Fruit fly (Drosophila melanogaster) whole organism, embryonic: Measurements from ENCODE around the gene CG4301.

ENCODE experiments used
- Abd-B ChIP-seq: fragments of 200-800 bp; sonication (Bioruptor generic); optimal IDR thresholded peaks from 2 replicates; lab custom pipeline; 2018; ENCODE audit warnings: missing biosample characterization, mild to moderate bottlenecking, missing genetic modification characterization, moderate library complexity
- BtbVII ChIP-seq: fragments of 200-800 bp; sonication (Bioruptor generic); optimal IDR thresholded peaks from 3 replicates; lab custom pipeline; 2017; ENCODE audit warnings: missing biosample characterization, mild to moderate bottlenecking, missing genetic modification characterization
- CG1024 ChIP-seq: fragments of 200-800 bp; sonication (Bioruptor generic); IDR thresholded peaks from 2 replicates; pipeline ENCODE4 v1.3.6; 2022; ENCODE audit warnings: missing biosample characterization, missing genetic modification characterization
- CG10431 ChIP-seq: fragments of 200-800 bp; sonication (Bioruptor generic); optimal IDR thresholded peaks from 3 replicates; lab custom pipeline; 2018; ENCODE audit warnings: missing biosample characterization, mild to moderate bottlenecking, missing genetic modification characterization
- CG11398 ChIP-seq: fragments of 200-800 bp; sonication (Bioruptor generic); optimal IDR thresholded peaks from 2 replicates; lab custom pipeline; 2016; ENCODE audit warnings: missing biosample characterization, missing genetic modification characterization
- CG12219 ChIP-seq: fragments of 200-800 bp; sonication (Bioruptor generic); optimal IDR thresholded peaks from 3 replicates; lab custom pipeline; 2018; ENCODE audit warnings: missing biosample characterization, mild to moderate bottlenecking, missing genetic modification characterization
- CG12299 ChIP-seq: fragments of 200-800 bp; sonication (Bioruptor generic); optimal IDR thresholded peaks from 2 replicates; lab custom pipeline; 2018; ENCODE audit warnings: missing biosample characterization, mild to moderate bottlenecking, missing genetic modification characterization
- CG13775 ChIP-seq: fragments of 200-800 bp; sonication (Bioruptor generic); optimal IDR thresholded peaks from 3 replicates; lab custom pipeline; 2017; ENCODE audit warnings: missing biosample characterization, mild to moderate bottlenecking, missing genetic modification characterization
- CG14860 ChIP-seq: fragments of 200-800 bp; sonication (Bioruptor generic); IDR thresholded peaks from 3 replicates; pipeline ENCODE4 v1.3.6; 2022; ENCODE audit warnings: missing biosample characterization, missing genetic modification characterization; ENCODE audit not compliant: partially characterized antibody
- CG17385 ChIP-seq: fragments of 200-800 bp; sonication (Bioruptor generic); optimal IDR thresholded peaks from 3 replicates; lab custom pipeline; 2018; ENCODE audit warnings: missing biosample characterization, mild to moderate bottlenecking, missing genetic modification characterization
- CG18262 ChIP-seq: fragments of 200-800 bp; optimal IDR thresholded peaks from 3 replicates; lab custom pipeline; 2019; ENCODE audit warnings: missing biosample characterization, mild to moderate bottlenecking, missing genetic modification characterization, moderate library complexity
- CG31388 ChIP-seq: fragments of 200-800 bp; sonication (Bioruptor generic); optimal IDR thresholded peaks from 2 replicates; lab custom pipeline; 2016; ENCODE audit warnings: missing biosample characterization, missing genetic modification characterization
- CG33557 ChIP-seq: fragments of 200-800 bp; sonication (Bioruptor generic); optimal IDR thresholded peaks from 2 replicates; lab custom pipeline; 2019; ENCODE audit warnings: missing biosample characterization, mild to moderate bottlenecking, missing genetic modification characterization, moderate library complexity
- CG4617 ChIP-seq: fragments of 200-800 bp; sonication (Bioruptor generic); optimal IDR thresholded peaks from 3 replicates; lab custom pipeline; 2016; ENCODE audit warnings: missing biosample characterization, missing genetic modification characterization, borderline replicate concordance
- CG6254 ChIP-seq: fragments of 200-800 bp; sonication (Bioruptor generic); optimal IDR thresholded peaks from 3 replicates; lab custom pipeline; 2017; ENCODE audit warnings: mild to moderate bottlenecking, missing biosample characterization, missing genetic modification reagents, missing genetic modification characterization
- CG8290 ChIP-seq, 3 experiments: fragments of 200-800 bp; sonication (Bioruptor generic); optimal IDR thresholded peaks; 2 replicates each; lab custom pipeline; 2016 to 2019; ENCODE audit warnings: missing biosample characterization in 3 of 3, missing genetic modification characterization in 3 of 3, mild to moderate bottlenecking in 2 of 3, moderate library complexity in 1 of 3
- CG9215 ChIP-seq: fragments of 200-800 bp; sonication (Bioruptor generic); IDR thresholded peaks from 2 replicates; pipeline ENCODE4 v1.3.6; 2022; ENCODE audit warnings: missing biosample characterization, missing genetic modification characterization
- CTCF ChIP-seq: fragments of 200-800 bp; sonication (Bioruptor generic); optimal IDR thresholded peaks from 2 replicates; lab custom pipeline; 2017; ENCODE audit warnings: missing biosample characterization, mild to moderate bottlenecking, missing genetic modification characterization, moderate library complexity
- CkIIα-i1 ChIP-seq: fragments of 200-800 bp; sonication (Bioruptor generic); IDR thresholded peaks from 2 replicates; pipeline ENCODE4 v1.3.6; 2022; ENCODE audit warnings: missing biosample characterization, missing genetic modification characterization
- Deaf1 ChIP-seq: fragments of 200-800 bp; optimal IDR thresholded peaks from 3 replicates; lab custom pipeline; 2019; ENCODE audit warnings: missing biosample characterization, mild to moderate bottlenecking, missing genetic modification characterization, moderate library complexity
- Dfd ChIP-seq, 2 experiments: fragments of >200 bp; optimal IDR thresholded peaks; 2 replicates each; lab custom pipeline; 2017; ENCODE audit warnings: missing biosample characterization in 2 of 2, missing genetic modification characterization in 2 of 2
- E2f2 ChIP-seq: fragments of 200-800 bp; sonication (Bioruptor generic); IDR thresholded peaks from 2 replicates; pipeline ENCODE4 v1.3.6; 2022; ENCODE audit warnings: missing biosample characterization, missing genetic modification characterization
- H2.0 ChIP-seq: fragments of 200-800 bp; sonication (Bioruptor generic); IDR thresholded peaks from 2 replicates; pipeline ENCODE4 v1.3.6; 2022; ENCODE audit warnings: missing biosample characterization, missing genetic modification characterization
- HHEX ChIP-seq: fragments of 200-800 bp; sonication (Bioruptor generic); optimal IDR thresholded peaks from 3 replicates; lab custom pipeline; 2017; ENCODE audit warnings: missing biosample characterization, mild to moderate bottlenecking, missing genetic modification characterization, missing genetic modification reagents
- HLH4C ChIP-seq: fragments of 200-800 bp; sonication (Bioruptor generic); IDR thresholded peaks from 3 replicates; pipeline ENCODE4 v1.3.6; 2022; ENCODE audit warnings: missing biosample characterization, missing genetic modification characterization; ENCODE audit not compliant: partially characterized antibody
- Hmr ChIP-seq: fragments of 200-800 bp; sonication (Bioruptor generic); optimal IDR thresholded peaks from 3 replicates; lab custom pipeline; 2017; ENCODE audit warnings: mild to moderate bottlenecking, missing biosample characterization, missing genetic modification reagents, missing genetic modification characterization
- Sox102F ChIP-seq: fragments of 200-800 bp; sonication (Bioruptor generic); optimal IDR thresholded peaks from 2 replicates; lab custom pipeline; 2018; ENCODE audit warnings: missing biosample characterization, mild to moderate bottlenecking, missing genetic modification characterization, moderate library complexity
- Sry-β ChIP-seq: fragments of 200-800 bp; sonication (Bioruptor generic); optimal IDR thresholded peaks from 2 replicates; lab custom pipeline; 2018; ENCODE audit warnings: missing biosample characterization, mild to moderate bottlenecking, missing genetic modification characterization, moderate library complexity
- Stat92E ChIP-seq, 3 experiments: fragments of >200 bp in 2 of 3; fragments of 200-800 bp in 1 of 3; sonication (Bioruptor generic) in 1 of 3; optimal IDR thresholded peaks; 2 replicates each; lab custom pipeline; 2017 to 2019; ENCODE audit warnings: missing biosample characterization in 3 of 3, missing genetic modification characterization in 3 of 3, mild to moderate bottlenecking in 1 of 3, moderate library complexity in 1 of 3
- Tbp ChIP-seq: fragments of >200 bp; optimal IDR thresholded peaks from 2 replicates; lab custom pipeline; 2018; ENCODE audit warnings: missing biosample characterization, missing genetic modification characterization
- amos ChIP-seq: fragments of 200-800 bp; sonication (Bioruptor generic); IDR thresholded peaks from 2 replicates; pipeline ENCODE4 v1.3.6; 2022; ENCODE audit warnings: missing biosample characterization, missing genetic modification characterization; ENCODE audit not compliant: partially characterized antibody
- bbx ChIP-seq: fragments of 200-800 bp; sonication (Bioruptor generic); IDR thresholded peaks from 2 replicates; pipeline ENCODE4 v1.3.6; 2022; ENCODE audit warnings: missing biosample characterization, missing genetic modification characterization; ENCODE audit not compliant: partially characterized antibody
- bsh ChIP-seq, 2 experiments: fragments of 200-800 bp; sonication (Bioruptor generic); optimal IDR thresholded peaks; 2 replicates each; lab custom pipeline; 2017 to 2018; ENCODE audit warnings: mild to moderate bottlenecking in 2 of 2, missing biosample characterization in 2 of 2, missing genetic modification characterization in 2 of 2, moderate library complexity in 1 of 2
- caup ChIP-seq: fragments of 200-800 bp; sonication (Bioruptor generic); optimal IDR thresholded peaks from 3 replicates; lab custom pipeline; 2017; ENCODE audit warnings: missing biosample characterization, mild to moderate bottlenecking, missing genetic modification characterization, moderate library complexity; ENCODE audit not compliant: severe bottlenecking
- exex ChIP-seq: fragments of 200-800 bp; sonication (Bioruptor generic); optimal IDR thresholded peaks from 4 replicates; lab custom pipeline; 2018; ENCODE audit warnings: missing biosample characterization, mild to moderate bottlenecking, missing genetic modification characterization, moderate library complexity
- grn ChIP-seq: fragments of 200-800 bp; sonication (Bioruptor generic); optimal IDR thresholded peaks from 3 replicates; lab custom pipeline; 2017; ENCODE audit warnings: missing biosample characterization, missing genetic modification characterization
- h ChIP-seq: fragments of >200 bp; optimal IDR thresholded peaks from 2 replicates; lab custom pipeline; 2017
- hkb ChIP-seq, 2 experiments: fragments of 200-800 bp in 1 of 2; fragments of >200 bp in 1 of 2; sonication (Bioruptor generic) in 1 of 2; IDR thresholded peaks in 1 of 2; optimal IDR thresholded peaks in 1 of 2; 2 replicates each; pipeline versions ENCODE4 v1.3.6 to Lab custom; 2017 to 2022; ENCODE audit warnings: missing biosample characterization in 1 of 2, missing genetic modification characterization in 1 of 2
- ken ChIP-seq: fragments of 200-800 bp; sonication (Bioruptor generic); IDR thresholded peaks from 3 replicates; pipeline ENCODE4 v1.3.6; 2022; ENCODE audit warnings: missing biosample characterization, missing genetic modification characterization
- klu ChIP-seq: fragments of 200-800 bp; sonication (Bioruptor generic); IDR thresholded peaks from 2 replicates; pipeline ENCODE4 v1.3.6; 2022; ENCODE audit warnings: missing biosample characterization, missing genetic modification characterization
- lmd ChIP-seq: fragments of 200-800 bp; sonication (Bioruptor generic); IDR thresholded peaks from 2 replicates; pipeline ENCODE4 v1.3.6; 2022; ENCODE audit warnings: missing biosample characterization, missing genetic modification characterization
- org-1 ChIP-seq: fragments of 200-800 bp; sonication (Bioruptor generic); optimal IDR thresholded peaks from 2 replicates; lab custom pipeline; 2017; ENCODE audit warnings: missing biosample characterization, missing genetic modification characterization
- pb ChIP-seq: fragments of 200-800 bp; sonication (Bioruptor generic); optimal IDR thresholded peaks from 3 replicates; lab custom pipeline; 2016; ENCODE audit warnings: missing biosample characterization, missing genetic modification characterization
- row ChIP-seq: fragments of 200-800 bp; sonication (Bioruptor generic); IDR thresholded peaks from 3 replicates; pipeline ENCODE4 v1.3.6; 2022; ENCODE audit warnings: missing biosample characterization, missing genetic modification characterization
- sens ChIP-seq: fragments of 200-800 bp; sonication (Bioruptor generic); peaks from one replicate; lab custom pipeline; 2016; ENCODE audit warnings: missing biosample characterization, missing genetic modification characterization
- usp ChIP-seq: fragments of >200 bp; optimal IDR thresholded peaks from 2 replicates; lab custom pipeline; 2017; ENCODE audit warnings: missing biosample characterization, missing genetic modification characterization
- vnd ChIP-seq: fragments of 200-800 bp; sonication (Bioruptor generic); IDR thresholded peaks from 3 replicates; pipeline ENCODE4 v1.3.6; 2022; ENCODE audit warnings: missing biosample characterization, missing genetic modification characterization; ENCODE audit not compliant: partially characterized antibody
- zen2 ChIP-seq: fragments of 200-800 bp; sonication (Bioruptor generic); IDR thresholded peaks from 3 replicates; pipeline ENCODE4 v1.3.6; 2022; ENCODE audit warnings: missing biosample characterization, missing genetic modification characterization; ENCODE audit not compliant: partially characterized antibody

CG4301 gene

dm6 chrX:16422466-16423124 lies 17.3 kb downstream of the CG4301 start, which contains the start of gene hang (continued):
- TF ChIP-seq Deaf1, result peak; percentile 47
- TF ChIP-seq grn (GFP tag; lab: Kevin White, UChicago), result no peak
- peak; percentile 88 for TF ChIP-seq bbx
- TF ChIP-seq CG4617 (GFP tag; lab: Kevin White, UChicago), result peak; percentile 32
- TF ChIP-seq zen2, result peak; percentile 78
- TF ChIP-seq CG6254 (GFP tag; lab: Kevin White, UChicago), result no peak
- TF ChIP-seq CG12219 (GFP tag; lab: Kevin White, UChicago), result peak; percentile 5
- peak; percentile 2 for TF ChIP-seq org-1 (GFP tag; lab: Kevin White, UChicago)
- peak; percentile 45 for TF ChIP-seq BtbVII (GFP tag; lab: Kevin White, UChicago)
- no peak for TF ChIP-seq Dfd (GFP tag; optimal IDR thresholded peaks at IDR 0.05; lab: Kevin White, UChicago)
- TF ChIP-seq CG11398 (GFP tag; lab: Kevin White, UChicago), result peak; percentile 19
- TF ChIP-seq hkb (optimal IDR thresholded peaks at IDR 0.05; lab: Kevin White, UChicago), result no peak
- TF ChIP-seq hkb (GFP tag; IDR thresholded peaks at IDR 0.05; lab: Robert Waterston, UW), result peak; percentile 61; the same call in 1 of the 2 replicates
- TF ChIP-seq CG10431 (GFP tag; lab: Kevin White, UChicago), result peak; percentile 41
- TF ChIP-seq vnd (GFP tag; lab: Robert Waterston, UW), result peak; percentile 58; the same call in 1 of the 3 replicates
- TF ChIP-seq sens, result peak; percentile 65
- TF ChIP-seq pb, result peak; percentile 8
- TF ChIP-seq amos (GFP tag; lab: Robert Waterston, UW), result peak; percentile 91
- TF ChIP-seq h, result no peak
- TF ChIP-seq usp, result no peak
- peak; percentile 37 for TF ChIP-seq CG17385 (GFP tag; lab: Kevin White, UChicago)
- peak; percentile 33; the same call in 1 of the 2 replicates for TF ChIP-seq CG1024 (GFP tag; lab: Robert Waterston, UW)
- TF ChIP-seq Sox102F (GFP tag; lab: Kevin White, UChicago), result no peak
- no peak for TF ChIP-seq CkIIα-i1
- peak; percentile 73 for TF ChIP-seq HLH4C (GFP tag; lab: Robert Waterston, UW)
- peak; percentile 28; the same call in 1 of the 2 replicates for TF ChIP-seq H2.0 (GFP tag; lab: Robert Waterston, UW)
- TF ChIP-seq CG18262, result no peak
- no peak for TF ChIP-seq CG13775 (GFP tag; lab: Kevin White, UChicago)
- no peak for TF ChIP-seq CG9215 (GFP tag; lab: Robert Waterston, UW)
- TF ChIP-seq HHEX (GFP tag; lab: Kevin White, UChicago), result peak; percentile 56
- TF ChIP-seq Hmr (GFP tag; lab: Kevin White, UChicago), result peak; percentile 67
- peak in 1 of 2 experiments; percentile 0 for TF ChIP-seq bsh (GFP tag; optimal IDR thresholded peaks at IDR 0.05; lab: Kevin White, UChicago)
- peak; percentile 15; the same call in 1 of the 3 replicates for TF ChIP-seq CG14860
- TF ChIP-seq Sry-β, result no peak
- TF ChIP-seq CG12299 (tag; lab: Kevin White, UChicago), result peak; percentile 77
- TF ChIP-seq E2f2, result peak; percentile 71
- peak; percentile 21; the same call in 1 of the 2 replicates for TF ChIP-seq lmd (GFP tag; lab: Robert Waterston, UW)
- peak; percentile 58 for TF ChIP-seq row
- no peak for TF ChIP-seq klu (GFP tag; lab: Robert Waterston, UW)
- peak in 1 of 3 experiments; percentile 71 for TF ChIP-seq Stat92E (GFP tag; optimal IDR thresholded peaks at IDR 0.05; lab: Kevin White, UChicago)
- no peak for TF ChIP-seq CTCF (GFP tag; lab: Kevin White, UChicago)
- TF ChIP-seq exex (tag; lab: Kevin White, UChicago), result no peak
- peak; percentile 41 for TF ChIP-seq Tbp (GFP tag; lab: Kevin White, UChicago)
- TF ChIP-seq CG8290 (GFP tag; optimal IDR thresholded peaks at IDR 0.05; lab: Kevin White, UChicago), result peak; percentile 29
- TF ChIP-seq CG8290 (tag; optimal IDR thresholded peaks at IDR 0.05; lab: Kevin White, UChicago), result peak in 1 of 2 experiments; percentile 80
- peak; percentile 58 for TF ChIP-seq caup (GFP tag; lab: Kevin White, UChicago)
- TF ChIP-seq Abd-B (GFP tag; lab: Kevin White, UChicago), result peak; percentile 30
- peak; percentile 45; the same call in 1 of the 3 replicates for TF ChIP-seq ken (GFP tag; lab: Robert Waterston, UW)
- TF ChIP-seq CG33557, result peak; percentile 9
- TF ChIP-seq CG31388 (GFP tag; lab: Kevin White, UChicago), result no peak
